Fruit fly (Drosophila melanogaster) whole organism, embryonic: ENCODE data around the gene fd96Ca.

Experiments
- Ada2b ChIP-seq: fragments of 200-800 bp; sonication (Bioruptor generic); IDR thresholded peaks from 2 replicates; pipeline ENCODE4 v1.3.6; 2022; ENCODE audit warnings: missing biosample characterization, missing genetic modification characterization
- Aef1 ChIP-seq: fragments of 200-800 bp; sonication (Bioruptor generic); IDR thresholded peaks from 3 replicates; pipeline ENCODE4 v1.3.6; 2022; ENCODE audit warnings: missing biosample characterization, missing genetic modification characterization
- CG10267 ChIP-seq: fragments of 200-800 bp; sonication (Bioruptor generic); optimal IDR thresholded peaks from 2 replicates; lab custom pipeline; 2018; ENCODE audit warnings: missing biosample characterization, mild to moderate bottlenecking, missing genetic modification characterization, moderate library complexity
- CG10565 ChIP-seq: fragments of 200-800 bp; sonication (Bioruptor generic); optimal IDR thresholded peaks from 3 replicates; lab custom pipeline; 2016; ENCODE audit warnings: missing biosample characterization, mild to moderate bottlenecking, missing genetic modification characterization
- CG11696 ChIP-seq: fragments of 200-800 bp; sonication (Bioruptor generic); IDR thresholded peaks from 2 replicates; pipeline ENCODE4 v1.3.6; 2022; ENCODE audit warnings: missing biosample characterization, missing genetic modification characterization
- CG12769 ChIP-seq: fragments of 200-800 bp; sonication (Bioruptor generic); optimal IDR thresholded peaks from 2 replicates; lab custom pipeline; 2019; ENCODE audit warnings: missing biosample characterization, mild to moderate bottlenecking, missing genetic modification characterization, moderate library complexity
- CG14050 ChIP-seq: fragments of 200-800 bp; sonication (Bioruptor generic); IDR thresholded peaks from 3 replicates; pipeline ENCODE4 v1.3.6; 2022; ENCODE audit warnings: missing biosample characterization, missing genetic modification characterization
- CG14710 ChIP-seq: fragments of 200-800 bp; sonication (Bioruptor generic); optimal IDR thresholded peaks from 3 replicates; lab custom pipeline; 2019; ENCODE audit warnings: missing biosample characterization, mild to moderate bottlenecking, missing genetic modification characterization, moderate library complexity
- CG14965 ChIP-seq: fragments of 200-800 bp; sonication (Bioruptor generic); optimal IDR thresholded peaks from 2 replicates; lab custom pipeline; 2016; ENCODE audit warnings: missing biosample characterization, missing genetic modification characterization, borderline replicate concordance
- CG17361 ChIP-seq: fragments of 200-800 bp; sonication (Bioruptor generic); IDR thresholded peaks from 3 replicates; pipeline ENCODE4 v1.3.6; 2022; ENCODE audit warnings: missing biosample characterization, missing genetic modification characterization
- CG2129 ChIP-seq: fragments of 200-800 bp; sonication (Bioruptor generic); IDR thresholded peaks from 2 replicates; pipeline ENCODE4 v1.3.6; 2022; ENCODE audit warnings: missing biosample characterization, missing genetic modification characterization; ENCODE audit not compliant: partially characterized antibody
- CG2712 ChIP-seq: fragments of 200-800 bp; optimal IDR thresholded peaks from 3 replicates; lab custom pipeline; 2019; ENCODE audit warnings: missing biosample characterization, mild to moderate bottlenecking, missing genetic modification characterization, moderate library complexity
- CG30020 ChIP-seq: fragments of 200-800 bp; optimal IDR thresholded peaks from 2 replicates; lab custom pipeline; 2019; ENCODE audit warnings: missing biosample characterization, mild to moderate bottlenecking, missing genetic modification characterization, moderate library complexity
- CG31365 ChIP-seq: fragments of 200-800 bp; sonication (Bioruptor generic); optimal IDR thresholded peaks from 2 replicates; lab custom pipeline; 2018; ENCODE audit warnings: missing biosample characterization, mild to moderate bottlenecking, missing genetic modification characterization
- CG32772 ChIP-seq: fragments of 200-800 bp; sonication (Bioruptor generic); IDR thresholded peaks from 2 replicates; pipeline ENCODE4 v1.3.6; 2022; ENCODE audit warnings: missing biosample characterization, missing genetic modification characterization
- CG34422 ChIP-seq: fragments of 200-800 bp; sonication (Bioruptor generic); IDR thresholded peaks from 3 replicates; pipeline ENCODE4 v1.3.6; 2022; ENCODE audit warnings: missing biosample characterization, missing genetic modification characterization
- CG3838 ChIP-seq: fragments of 200-800 bp; sonication (Bioruptor generic); optimal IDR thresholded peaks from 3 replicates; lab custom pipeline; 2016; ENCODE audit warnings: missing biosample characterization, missing genetic modification characterization
- CG42726 ChIP-seq: fragments of 200-800 bp; sonication (Bioruptor generic); IDR thresholded peaks from 2 replicates; pipeline ENCODE4 v1.3.6; 2022; ENCODE audit warnings: missing biosample characterization, missing genetic modification characterization; ENCODE audit not compliant: partially characterized antibody
- CG4328 ChIP-seq: fragments of 200-800 bp; sonication (Bioruptor generic); optimal IDR thresholded peaks from 3 replicates; lab custom pipeline; 2017; ENCODE audit warnings: missing biosample characterization, missing genetic modification reagents, missing genetic modification characterization
- CG4404 ChIP-seq: fragments of 200-800 bp; sonication (Bioruptor generic); IDR thresholded peaks from 2 replicates; pipeline ENCODE4 v1.3.6; 2022; ENCODE audit warnings: missing biosample characterization, missing genetic modification characterization
- CG7745 ChIP-seq: fragments of 200-800 bp; sonication (Bioruptor generic); optimal IDR thresholded peaks from 2 replicates; lab custom pipeline; 2018; ENCODE audit warnings: missing biosample characterization, mild to moderate bottlenecking, missing genetic modification characterization, moderate library complexity
- CG8478 ChIP-seq: fragments of >200 bp; optimal IDR thresholded peaks from 2 replicates; lab custom pipeline; 2018
- CG8924 ChIP-seq: fragments of 200-800 bp; optimal IDR thresholded peaks from 3 replicates; lab custom pipeline; 2019; ENCODE audit warnings: missing biosample characterization, mild to moderate bottlenecking, missing genetic modification characterization, moderate library complexity
- CHES-1-like ChIP-seq: fragments of 200-800 bp; sonication (Bioruptor generic); optimal IDR thresholded peaks from 2 replicates; lab custom pipeline; 2016; ENCODE audit warnings: missing biosample characterization, missing genetic modification characterization
- CTCF ChIP-seq: fragments of 200-800 bp; sonication (Bioruptor generic); optimal IDR thresholded peaks from 2 replicates; lab custom pipeline; 2017; ENCODE audit warnings: missing biosample characterization, mild to moderate bottlenecking, missing genetic modification characterization, moderate library complexity
- Doc3 ChIP-seq: fragments of 200-800 bp; sonication (Bioruptor generic); IDR thresholded peaks from 3 replicates; pipeline ENCODE4 v1.3.6; 2022; ENCODE audit warnings: missing biosample characterization, missing genetic modification characterization; ENCODE audit not compliant: partially characterized antibody
- Dref ChIP-seq: fragments of 200-800 bp; sonication (Bioruptor generic); IDR thresholded peaks from 2 replicates; pipeline ENCODE4 v1.3.6; 2022; ENCODE audit warnings: missing biosample characterization, missing genetic modification characterization
- Kr ChIP-seq: fragments of 200-800 bp; sonication (Bioruptor generic); optimal IDR thresholded peaks from 2 replicates; lab custom pipeline; 2017; ENCODE audit warnings: missing biosample characterization, mild to moderate bottlenecking, missing genetic modification characterization
- Myb ChIP-seq: fragments of 200-800 bp; sonication (Bioruptor generic); optimal IDR thresholded peaks from 2 replicates; lab custom pipeline; 2016; ENCODE audit warnings: missing biosample characterization, missing genetic modification characterization
- Ravus ChIP-seq: fragments of 200-800 bp; sonication (Bioruptor generic); IDR thresholded peaks from 2 replicates; pipeline ENCODE4 v1.3.6; 2022; ENCODE audit warnings: missing biosample characterization, missing genetic modification characterization
- Six4 ChIP-seq: fragments of 200-800 bp; sonication (Bioruptor generic); optimal IDR thresholded peaks from 2 replicates; lab custom pipeline; 2016; ENCODE audit warnings: missing biosample characterization, missing genetic modification characterization
- Stat92E ChIP-seq, 3 experiments: fragments of >200 bp in 2 of 3; fragments of 200-800 bp in 1 of 3; sonication (Bioruptor generic) in 1 of 3; optimal IDR thresholded peaks; 2 replicates each; lab custom pipeline; 2017 to 2019; ENCODE audit warnings: missing biosample characterization in 3 of 3, missing genetic modification characterization in 3 of 3, mild to moderate bottlenecking in 1 of 3, moderate library complexity in 1 of 3
- btn ChIP-seq: fragments of 200-800 bp; sonication (Bioruptor generic); optimal IDR thresholded peaks from 2 replicates; lab custom pipeline; 2016; ENCODE audit warnings: missing biosample characterization, missing genetic modification characterization
- chm ChIP-seq: fragments of 200-800 bp; sonication (Bioruptor generic); IDR thresholded peaks from 2 replicates; pipeline ENCODE4 v1.3.6; 2022; ENCODE audit warnings: missing biosample characterization, missing genetic modification characterization
- cwo ChIP-seq: fragments of 200-800 bp; sonication (Bioruptor generic); optimal IDR thresholded peaks from 3 replicates; lab custom pipeline; 2017; ENCODE audit warnings: missing biosample characterization, missing genetic modification characterization, mild to moderate bottlenecking, moderate library complexity, missing genetic modification reagents
- dmrt99B ChIP-seq: fragments of 200-800 bp; sonication (Bioruptor generic); optimal IDR thresholded peaks from 2 replicates; lab custom pipeline; 2018; ENCODE audit warnings: missing biosample characterization, mild to moderate bottlenecking, missing genetic modification characterization, moderate library complexity
- ftz-f1 ChIP-seq: fragments of 200-800 bp; sonication (Bioruptor generic); optimal IDR thresholded peaks from 2 replicates; lab custom pipeline; 2016; ENCODE audit warnings: missing biosample characterization, missing genetic modification characterization
- gce ChIP-seq: fragments of 200-800 bp; sonication (Bioruptor generic); IDR thresholded peaks from 3 replicates; pipeline ENCODE4 v1.3.6; 2022; ENCODE audit warnings: missing biosample characterization, missing genetic modification characterization
- grn ChIP-seq: fragments of 200-800 bp; sonication (Bioruptor generic); optimal IDR thresholded peaks from 3 replicates; lab custom pipeline; 2017; ENCODE audit warnings: missing biosample characterization, missing genetic modification characterization
- gsb-n ChIP-seq: fragments of 200-800 bp; sonication (Bioruptor generic); optimal IDR thresholded peaks from 3 replicates; lab custom pipeline; 2018; ENCODE audit warnings: missing biosample characterization, mild to moderate bottlenecking, missing genetic modification characterization
- hbn ChIP-seq: fragments of 200-800 bp; sonication (Bioruptor generic); IDR thresholded peaks from 2 replicates; pipeline ENCODE4 v1.3.6; 2022; ENCODE audit warnings: missing biosample characterization, missing genetic modification characterization; ENCODE audit not compliant: partially characterized antibody
- ind ChIP-seq: fragments of 200-800 bp; sonication (Bioruptor generic); optimal IDR thresholded peaks from 3 replicates; lab custom pipeline; 2016; ENCODE audit warnings: missing biosample characterization, missing genetic modification characterization
- jing ChIP-seq: fragments of 200-800 bp; sonication (Bioruptor generic); optimal IDR thresholded peaks from 2 replicates; lab custom pipeline; 2018; ENCODE audit warnings: missing biosample characterization, mild to moderate bottlenecking, missing genetic modification characterization
- ken ChIP-seq: fragments of 200-800 bp; sonication (Bioruptor generic); IDR thresholded peaks from 3 replicates; pipeline ENCODE4 v1.3.6; 2022; ENCODE audit warnings: missing biosample characterization, missing genetic modification characterization
- nmo ChIP-seq: fragments of 200-800 bp; sonication (Bioruptor generic); optimal IDR thresholded peaks from 2 replicates; lab custom pipeline; 2018; ENCODE audit warnings: missing biosample characterization, mild to moderate bottlenecking, missing genetic modification characterization, moderate library complexity
- pfk ChIP-seq: fragments of 200-800 bp; sonication (Bioruptor generic); optimal IDR thresholded peaks from 2 replicates; lab custom pipeline; 2018; ENCODE audit warnings: missing biosample characterization, mild to moderate bottlenecking, missing genetic modification characterization, moderate library complexity
- seq ChIP-seq: fragments of 200-800 bp; sonication (Bioruptor generic); IDR thresholded peaks from 2 replicates; pipeline ENCODE4 v1.3.6; 2022; ENCODE audit warnings: missing biosample characterization, missing genetic modification characterization
- sob ChIP-seq: fragments of 200-800 bp; sonication (Bioruptor generic); IDR thresholded peaks from 2 replicates; pipeline ENCODE4 v1.3.6; 2022; ENCODE audit warnings: missing biosample characterization, missing genetic modification characterization
- ssp ChIP-seq: fragments of 200-800 bp; sonication (Bioruptor generic); IDR thresholded peaks from 2 replicates; pipeline ENCODE4 v1.3.6; 2022; ENCODE audit warnings: missing biosample characterization, missing genetic modification characterization
- ttk ChIP-seq: fragments of 200-800 bp; sonication (Bioruptor generic); IDR thresholded peaks from 2 replicates; pipeline ENCODE4 v2.1.2; 2022; ENCODE audit warnings: missing biosample characterization, missing genetic modification characterization
- usp ChIP-seq: fragments of >200 bp; optimal IDR thresholded peaks from 2 replicates; lab custom pipeline; 2017; ENCODE audit warnings: missing biosample characterization, missing genetic modification characterization
- wor ChIP-seq: fragments of 200-800 bp; sonication (Bioruptor generic); IDR thresholded peaks from 2 replicates; pipeline ENCODE4 v1.3.6; 2022; ENCODE audit warnings: missing biosample characterization, missing genetic modification characterization
- zfh1 ChIP-seq: fragments of 200-800 bp; sonication (Bioruptor generic); IDR thresholded peaks from 3 replicates; pipeline ENCODE4 v1.3.6; 2022; ENCODE audit warnings: missing biosample characterization, missing genetic modification characterization

The fd96Ca gene

dm6 chr3R:25127231-25127689 lies 44.8 kb downstream of the fd96Ca start, which contains the start of the genes Mocs2A, Mocs2B and Clbn (continued):
- TF ChIP-seq CG8478 (lab: Kevin White, UChicago) (no peak), CG30020 (peak; percentile 80), Aef1 (no peak), CG31365 (no peak), jing (no peak), ttk (GFP tag; lab: Robert Waterston, UW) (no peak), cwo (no peak), dmrt99B (tag; lab: Kevin White, UChicago) (no peak), hbn (GFP tag; lab: Robert Waterston, UW) (peak; percentile 81), zfh1 (GFP tag; lab: Robert Waterston, UW) (no peak), CG10565 (no peak), CG3838 (GFP tag; lab: Kevin White, UChicago) (no peak), seq (GFP tag; lab: Robert Waterston, UW) (no peak), CG2129 (GFP tag; lab: Robert Waterston, UW) (peak; percentile 75), Kr (GFP tag; lab: Kevin White, UChicago) (no peak), chm (GFP tag; lab: Robert Waterston, UW) (no peak), CG12769 (tag; lab: Kevin White, UChicago) (no peak), pfk (GFP tag; lab: Kevin White, UChicago) (peak; percentile 91), ssp (GFP tag; lab: Robert Waterston, UW) (no peak), CG14710 (peak; percentile 28), gsb-n (tag; lab: Kevin White, UChicago) (no peak), wor (GFP tag; lab: Robert Waterston, UW) (no peak), usp (GFP tag; lab: Kevin White, UChicago) (no peak), CG42726 (GFP tag; lab: Robert Waterston, UW) (no peak), CG32772 (GFP tag; lab: Robert Waterston, UW) (no peak), Ravus (no peak), ftz-f1 (GFP tag; lab: Kevin White, UChicago) (no peak), CG14965 (GFP tag; lab: Kevin White, UChicago) (no peak), Doc3 (peak; percentile 81), Six4 (GFP tag; lab: Kevin White, UChicago) (no peak), CTCF (GFP tag; lab: Kevin White, UChicago) (no peak), CG14050 (GFP tag; lab: Robert Waterston, UW) (no peak), CG10267 (tag; lab: Kevin White, UChicago) (peak; percentile 18), Dref (GFP tag; lab: Robert Waterston, UW) (peak; percentile 73), CG17361 (GFP tag; lab: Robert Waterston, UW) (no peak), CHES-1-like (GFP tag; lab: Kevin White, UChicago) (no peak), ken (GFP tag; lab: Robert Waterston, UW) (no peak), CG4328 (GFP tag; lab: Kevin White, UChicago) (no peak), btn (GFP tag; lab: Kevin White, UChicago) (no peak), Myb (no peak), Ada2b (no peak), sob (GFP tag; lab: Robert Waterston, UW) (no peak), CG8924 (no peak), gce (no peak), CG34422 (GFP tag; lab: Robert Waterston, UW) (peak; percentile 55; the same call in 1 of the 3 replicates), Stat92E (GFP tag; optimal IDR thresholded peaks at IDR 0.05; lab: Kevin White, UChicago) (no peak), nmo (peak; percentile 14), CG4404 (GFP tag; lab: Robert Waterston, UW) (no peak), CG11696 (GFP tag; lab: Robert Waterston, UW) (no peak), grn (no peak), CG2712 (no peak), ind (GFP tag; lab: Kevin White, UChicago) (no peak), CG7745 (no peak)
